Fruit fly (Drosophila melanogaster) whole organism, embryonic: ENCODE data around the gene Ltn1.

Source experiments
- ATbp ChIP-seq: fragments of 200-800 bp; sonication (Bioruptor generic); optimal IDR thresholded peaks from 2 replicates; lab custom pipeline; 2017; ENCODE audit warnings: missing biosample characterization, mild to moderate bottlenecking, missing genetic modification characterization, missing genetic modification reagents
- Blimp-1 ChIP-seq: fragments of 200-800 bp; sonication (Bioruptor generic); optimal IDR thresholded peaks from 3 replicates; lab custom pipeline; 2018; ENCODE audit warnings: missing biosample characterization, missing genetic modification characterization, mild to moderate bottlenecking, moderate library complexity, missing genetic modification reagents
- CG11085 ChIP-seq: fragments of 200-800 bp; sonication (Bioruptor generic); IDR thresholded peaks from 2 replicates; pipeline ENCODE4 v1.3.6; 2022; ENCODE audit warnings: missing biosample characterization, missing genetic modification characterization
- CG11093 ChIP-seq: fragments of 200-800 bp; sonication (Bioruptor generic); IDR thresholded peaks from 3 replicates; pipeline ENCODE4 v1.3.6; 2022; ENCODE audit warnings: missing biosample characterization, missing genetic modification characterization
- CG11695 ChIP-seq: fragments of 200-800 bp; sonication (Bioruptor generic); IDR thresholded peaks from 3 replicates; pipeline ENCODE4 v1.3.6; 2022; ENCODE audit warnings: missing biosample characterization, missing genetic modification characterization
- CG12155 ChIP-seq: fragments of 200-800 bp; sonication (Bioruptor generic); optimal IDR thresholded peaks from 3 replicates; lab custom pipeline; 2016; ENCODE audit warnings: missing biosample characterization, missing genetic modification characterization
- CG13424 ChIP-seq: fragments of 200-800 bp; sonication (Bioruptor generic); optimal IDR thresholded peaks from 2 replicates; lab custom pipeline; 2019; ENCODE audit warnings: missing biosample characterization, mild to moderate bottlenecking, missing genetic modification characterization, moderate library complexity
- CG14667 ChIP-seq: fragments of 200-800 bp; sonication (Bioruptor generic); IDR thresholded peaks from 2 replicates; pipeline ENCODE4 v1.3.6; 2022; ENCODE audit warnings: missing biosample characterization, missing genetic modification characterization
- CG17802 ChIP-seq: fragments of 200-800 bp; sonication (Bioruptor generic); optimal IDR thresholded peaks from 2 replicates; lab custom pipeline; 2018; ENCODE audit warnings: missing biosample characterization, mild to moderate bottlenecking, missing genetic modification characterization, moderate library complexity
- CG1832 ChIP-seq: fragments of 200-800 bp; sonication (Bioruptor generic); optimal IDR thresholded peaks from 2 replicates; lab custom pipeline; 2017; ENCODE audit warnings: missing biosample characterization, mild to moderate bottlenecking, missing genetic modification characterization, inconsistent platforms
- CG2712 ChIP-seq: fragments of 200-800 bp; optimal IDR thresholded peaks from 3 replicates; lab custom pipeline; 2019; ENCODE audit warnings: missing biosample characterization, mild to moderate bottlenecking, missing genetic modification characterization, moderate library complexity
- CG30020 ChIP-seq: fragments of 200-800 bp; optimal IDR thresholded peaks from 2 replicates; lab custom pipeline; 2019; ENCODE audit warnings: missing biosample characterization, mild to moderate bottlenecking, missing genetic modification characterization, moderate library complexity
- CG32532 ChIP-seq: fragments of 200-800 bp; sonication (Bioruptor generic); IDR thresholded peaks from 2 replicates; pipeline ENCODE4 v1.3.6; 2022; ENCODE audit warnings: missing biosample characterization, missing genetic modification characterization
- CG32772 ChIP-seq: fragments of 200-800 bp; sonication (Bioruptor generic); IDR thresholded peaks from 2 replicates; pipeline ENCODE4 v1.3.6; 2022; ENCODE audit warnings: missing biosample characterization, missing genetic modification characterization
- CG3407 ChIP-seq: fragments of 200-800 bp; sonication (Bioruptor generic); optimal IDR thresholded peaks from 2 replicates; lab custom pipeline; 2018; ENCODE audit warnings: missing biosample characterization, mild to moderate bottlenecking, missing genetic modification characterization
- CG7271 ChIP-seq: fragments of 200-800 bp; sonication (Bioruptor generic); optimal IDR thresholded peaks from 2 replicates; lab custom pipeline; 2018; ENCODE audit warnings: missing biosample characterization, mild to moderate bottlenecking, missing genetic modification characterization, moderate library complexity
- CG7786 ChIP-seq: fragments of 200-800 bp; sonication (Bioruptor generic); optimal IDR thresholded peaks from 2 replicates; lab custom pipeline; 2016; ENCODE audit warnings: missing biosample characterization, missing genetic modification characterization
- CG7928 ChIP-seq: fragments of 200-800 bp; sonication (Bioruptor generic); optimal IDR thresholded peaks from 2 replicates; lab custom pipeline; 2017; ENCODE audit warnings: missing biosample characterization, mild to moderate bottlenecking, missing genetic modification characterization
- CG8944 ChIP-seq: fragments of 200-800 bp; sonication (Bioruptor generic); optimal IDR thresholded peaks from 3 replicates; lab custom pipeline; 2016; ENCODE audit warnings: missing biosample characterization, missing genetic modification characterization
- CG9876 ChIP-seq: fragments of 200-800 bp; sonication (Bioruptor generic); optimal IDR thresholded peaks from 2 replicates; lab custom pipeline; 2016; ENCODE audit warnings: missing biosample characterization, missing genetic modification characterization
- D19B ChIP-seq: fragments of 200-800 bp; sonication (Bioruptor generic); optimal IDR thresholded peaks from 2 replicates; lab custom pipeline; 2017; ENCODE audit warnings: missing biosample characterization, mild to moderate bottlenecking, missing genetic modification characterization
- Dfd ChIP-seq, 2 experiments: fragments of >200 bp; optimal IDR thresholded peaks; 2 replicates each; lab custom pipeline; 2017; ENCODE audit warnings: missing biosample characterization in 2 of 2, missing genetic modification characterization in 2 of 2
- Fer1 ChIP-seq: fragments of 200-800 bp; sonication (Bioruptor generic); optimal IDR thresholded peaks from 2 replicates; lab custom pipeline; 2017; ENCODE audit warnings: missing biosample characterization, mild to moderate bottlenecking, missing genetic modification characterization
- Gsc ChIP-seq: fragments of 200-800 bp; sonication (Bioruptor generic); IDR thresholded peaks from 2 replicates; pipeline ENCODE4 v1.3.6; 2022; ENCODE audit warnings: missing biosample characterization, missing genetic modification characterization
- Gug ChIP-seq: fragments of 200-800 bp; sonication (Bioruptor generic); IDR thresholded peaks from 4 replicates; pipeline ENCODE4 v1.3.6; 2022; ENCODE audit warnings: missing biosample characterization, missing genetic modification characterization
- H2.0 ChIP-seq: fragments of 200-800 bp; sonication (Bioruptor generic); IDR thresholded peaks from 2 replicates; pipeline ENCODE4 v1.3.6; 2022; ENCODE audit warnings: missing biosample characterization, missing genetic modification characterization
- Hsf ChIP-seq: fragments of 200-800 bp; sonication (Bioruptor generic); optimal IDR thresholded peaks from 3 replicates; lab custom pipeline; 2016; ENCODE audit warnings: missing biosample characterization, missing genetic modification characterization
- Lim3 ChIP-seq: fragments of 200-800 bp; sonication (Bioruptor generic); IDR thresholded peaks from 2 replicates; pipeline ENCODE4 v1.3.6; 2022; ENCODE audit warnings: missing biosample characterization, missing genetic modification characterization
- NFAT ChIP-seq: fragments of 200-800 bp; sonication (Bioruptor generic); IDR thresholded peaks from 2 replicates; pipeline ENCODE4 v1.3.6; 2022; ENCODE audit warnings: missing biosample characterization, missing genetic modification characterization
- Nf-YB ChIP-seq: fragments of 200-800 bp; sonication (Bioruptor generic); optimal IDR thresholded peaks from 3 replicates; lab custom pipeline; 2019; ENCODE audit warnings: missing biosample characterization, mild to moderate bottlenecking, missing genetic modification characterization, moderate library complexity
- Usf ChIP-seq: fragments of 200-800 bp; sonication (Bioruptor generic); optimal IDR thresholded peaks from 2 replicates; lab custom pipeline; 2017; ENCODE audit warnings: missing genotype, missing biosample characterization, missing genetic modification characterization
- Xbp1 ChIP-seq: fragments of 200-800 bp; sonication (Bioruptor generic); optimal IDR thresholded peaks from 3 replicates; lab custom pipeline; 2016; ENCODE audit warnings: missing biosample characterization, mild to moderate bottlenecking, missing genetic modification characterization
- abd-A ChIP-seq: fragments of 200-800 bp; sonication (Bioruptor generic); optimal IDR thresholded peaks from 3 replicates; lab custom pipeline; 2019; ENCODE audit warnings: missing biosample characterization, mild to moderate bottlenecking, missing genetic modification characterization, moderate library complexity
- crol ChIP-seq: fragments of 200-800 bp; sonication (Bioruptor generic); IDR thresholded peaks from 2 replicates; pipeline ENCODE4 v1.3.6; 2022; ENCODE audit warnings: missing biosample characterization, missing genetic modification characterization
- fd64A ChIP-seq: fragments of 200-800 bp; sonication (Bioruptor generic); optimal IDR thresholded peaks from 3 replicates; lab custom pipeline; 2018; ENCODE audit warnings: missing biosample characterization, mild to moderate bottlenecking, missing genetic modification characterization
- gro ChIP-seq: fragments of 200-800 bp; sonication (Bioruptor generic); optimal IDR thresholded peaks from 2 replicates; lab custom pipeline; 2016; ENCODE audit warnings: missing biosample characterization, missing genetic modification characterization
- gsb-n ChIP-seq: fragments of 200-800 bp; sonication (Bioruptor generic); optimal IDR thresholded peaks from 3 replicates; lab custom pipeline; 2018; ENCODE audit warnings: missing biosample characterization, mild to moderate bottlenecking, missing genetic modification characterization
- jigr1 ChIP-seq: fragments of 200-800 bp; sonication (Bioruptor generic); IDR thresholded peaks from 3 replicates; pipeline ENCODE4 v1.3.6; 2022; ENCODE audit warnings: missing biosample characterization, missing genetic modification characterization
- jing ChIP-seq: fragments of 200-800 bp; sonication (Bioruptor generic); optimal IDR thresholded peaks from 2 replicates; lab custom pipeline; 2018; ENCODE audit warnings: missing biosample characterization, mild to moderate bottlenecking, missing genetic modification characterization
- lola ChIP-seq, 3 experiments: fragments of >200 bp in 2 of 3; fragments of 200-800 bp in 1 of 3; sonication (Bioruptor generic) in 1 of 3; optimal IDR thresholded peaks; 2 replicates each; lab custom pipeline; 2017 to 2019; ENCODE audit warnings: missing biosample characterization in 3 of 3, missing genetic modification characterization in 3 of 3, mild to moderate bottlenecking in 1 of 3, moderate library complexity in 1 of 3
- ranshi ChIP-seq: fragments of 200-800 bp; sonication (Bioruptor generic); IDR thresholded peaks from 2 replicates; pipeline ENCODE4 v1.3.6; 2022; ENCODE audit warnings: missing biosample characterization, missing genetic modification characterization
- sens ChIP-seq: fragments of 200-800 bp; sonication (Bioruptor generic); peaks from one replicate; lab custom pipeline; 2016; ENCODE audit warnings: missing biosample characterization, missing genetic modification characterization
- sisA ChIP-seq: fragments of 200-800 bp; sonication (Bioruptor generic); IDR thresholded peaks from 2 replicates; pipeline ENCODE4 v1.3.6; 2022; ENCODE audit warnings: missing biosample characterization, missing genetic modification characterization
- tap ChIP-seq: fragments of 200-800 bp; optimal IDR thresholded peaks from 3 replicates; lab custom pipeline; 2019; ENCODE audit warnings: missing biosample characterization, mild to moderate bottlenecking, missing genetic modification characterization, moderate library complexity
- unpg ChIP-seq: fragments of 200-800 bp; sonication (Bioruptor generic); optimal IDR thresholded peaks from 3 replicates; lab custom pipeline; 2018; ENCODE audit warnings: missing biosample characterization, mild to moderate bottlenecking, missing genetic modification characterization, moderate library complexity
- wdn ChIP-seq: fragments of 200-800 bp; sonication (Bioruptor generic); IDR thresholded peaks from 2 replicates; pipeline ENCODE4 v1.3.6; 2022; ENCODE audit warnings: missing biosample characterization, missing genetic modification characterization
- wor ChIP-seq: fragments of 200-800 bp; sonication (Bioruptor generic); IDR thresholded peaks from 2 replicates; pipeline ENCODE4 v1.3.6; 2022; ENCODE audit warnings: missing biosample characterization, missing genetic modification characterization
- zf30C ChIP-seq: fragments of 200-800 bp; sonication (Bioruptor generic); optimal IDR thresholded peaks from 3 replicates; lab custom pipeline; 2018; ENCODE audit warnings: missing biosample characterization, mild to moderate bottlenecking, missing genetic modification characterization

Gene Ltn1

DNA sequence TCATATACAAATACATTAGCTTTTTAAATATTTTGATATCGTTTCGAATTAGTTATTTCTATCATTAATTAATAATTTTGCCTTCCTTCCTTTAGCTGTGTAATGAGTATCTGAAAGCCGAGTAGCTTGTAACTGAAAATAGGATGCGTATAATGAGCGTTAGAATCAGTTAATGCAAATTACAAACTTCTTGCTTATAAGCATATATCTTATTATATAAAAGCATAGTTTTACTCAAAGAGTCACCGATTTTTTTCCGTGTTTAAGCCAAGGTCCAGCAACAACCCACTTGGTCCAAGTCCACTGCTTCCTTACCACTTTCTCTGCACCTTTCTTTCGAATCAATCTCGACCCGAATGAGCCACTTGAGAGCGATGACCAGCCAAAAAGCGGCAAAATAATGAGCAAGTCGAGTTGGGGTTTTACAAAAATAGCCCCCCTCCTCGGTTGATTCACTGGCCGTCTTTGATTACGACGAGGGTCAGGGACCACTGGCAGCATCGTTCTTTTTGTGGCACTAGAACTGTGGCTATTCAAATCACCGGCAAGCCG, 3.9 kb upstream of the Ltn1 start:
- TF ChIP-seq wor (GFP tag; lab: Robert Waterston, UW) (no peak), Usf (GFP tag; lab: Kevin White, UChicago) (no peak), zf30C (GFP tag; lab: Kevin White, UChicago) (peak; percentile 20), ranshi (no peak), Lim3 (no peak), Fer1 (GFP tag; lab: Kevin White, UChicago) (no peak), gro (GFP tag; lab: Kevin White, UChicago) (no peak), lola (GFP tag; optimal IDR thresholded peaks at IDR 0.05; lab: Kevin White, UChicago) (peak in 1 of 3 experiments; percentile 14), ATbp (GFP tag; lab: Kevin White, UChicago) (no peak), CG11695 (GFP tag; lab: Robert Waterston, UW) (no peak), Blimp-1 (GFP tag; lab: Kevin White, UChicago) (peak; percentile 44), jigr1 (GFP tag; lab: Robert Waterston, UW) (no peak), CG1832 (GFP tag; lab: Kevin White, UChicago) (no peak), sens (GFP tag; lab: Kevin White, UChicago) (peak; percentile 50), CG14667 (GFP tag; lab: Robert Waterston, UW) (no peak), CG11093 (GFP tag; lab: Robert Waterston, UW) (no peak), Dfd (GFP tag; optimal IDR thresholded peaks at IDR 0.05; lab: Kevin White, UChicago) (no peak), CG32532 (GFP tag; lab: Robert Waterston, UW) (no peak), CG17802 (tag; lab: Kevin White, UChicago) (no peak), sisA (GFP tag; lab: Robert Waterston, UW) (no peak), CG32772 (no peak), Nf-YB (GFP tag; lab: Kevin White, UChicago) (peak; percentile 2), CG12155 (no peak), Gsc (GFP tag; lab: Robert Waterston, UW) (no peak), NFAT (GFP tag; lab: Robert Waterston, UW) (no peak)

DNA sequence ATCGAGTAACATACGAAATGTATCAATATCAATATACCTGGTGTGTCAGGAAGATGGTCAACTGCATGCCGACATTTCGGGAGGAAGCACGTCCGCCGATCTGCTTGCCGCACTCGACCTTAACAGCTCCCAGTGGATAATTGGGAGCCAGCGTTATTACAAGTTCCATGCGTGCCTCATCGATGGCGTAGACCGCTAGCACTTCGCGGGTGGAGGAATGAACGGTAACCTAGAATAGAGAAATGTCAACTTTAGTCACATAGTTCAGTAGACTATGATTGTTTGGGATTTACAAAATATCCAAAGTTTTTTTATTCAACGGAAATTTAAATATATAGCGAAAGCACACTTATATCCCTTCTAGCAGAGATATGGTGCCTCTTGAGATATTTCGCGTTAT, 7.3 kb downstream of the Ltn1 start, which contains the start of the genes CG46435 and Rcd7:
TSS of gene CG46435 (plus strand) at position 301 of the 400 bp plus-strand sequence.
TSS of gene Rcd7 (plus strand) at position 301 of the 400 bp plus-strand sequence.
- TF ChIP-seq Usf (GFP tag; lab: Kevin White, UChicago), result no peak
- TF ChIP-seq Gug (GFP tag; lab: Robert Waterston, UW), result no peak
- TF ChIP-seq tap (tag; lab: Kevin White, UChicago), result no peak
- TF ChIP-seq CG7786 (GFP tag; lab: Kevin White, UChicago), result no peak
- no peak for TF ChIP-seq Xbp1
- TF ChIP-seq gsb-n (tag; lab: Kevin White, UChicago), result no peak
- TF ChIP-seq Hsf (GFP tag; lab: Kevin White, UChicago), result no peak
- no peak for TF ChIP-seq fd64A (GFP tag; lab: Kevin White, UChicago)
- no peak for TF ChIP-seq CG9876 (GFP tag; lab: Kevin White, UChicago)

DNA sequence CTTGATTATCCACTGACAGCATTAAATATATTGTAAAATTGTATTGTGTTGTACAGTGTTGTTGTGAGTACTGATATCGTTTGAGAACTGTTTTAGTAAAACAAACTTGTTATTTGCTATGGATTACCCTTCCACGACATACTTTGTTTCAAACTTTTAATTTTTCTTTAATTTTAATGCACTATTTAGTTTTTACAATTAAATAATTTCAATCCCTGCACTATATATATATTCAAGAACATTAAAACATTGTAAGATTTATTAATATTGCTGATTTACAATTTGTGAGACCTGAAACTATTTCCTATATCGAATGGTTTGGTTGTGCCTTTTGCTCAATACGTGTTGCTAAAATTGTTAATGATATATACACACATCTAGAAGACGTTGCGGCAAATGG, 8.0 kb downstream of the Ltn1 start, which contains the start of the genes CG46434 and Dred:
TSS of gene CG46434 (minus strand) at position 101 of the 400 bp plus-strand sequence.
TSS of gene Dred (minus strand) at position 101 of the 400 bp plus-strand sequence.
- TF ChIP-seq wdn (GFP tag; lab: Robert Waterston, UW) (no peak), CG7928 (GFP tag; lab: Kevin White, UChicago) (no peak), CG11085 (no peak), CG2712 (tag; lab: Kevin White, UChicago) (no peak), jing (GFP tag; lab: Kevin White, UChicago) (no peak), gsb-n (tag; lab: Kevin White, UChicago) (no peak), CG30020 (no peak), CG3407 (GFP tag; lab: Kevin White, UChicago) (no peak), CG17802 (tag; lab: Kevin White, UChicago) (no peak), CG8944 (GFP tag; lab: Kevin White, UChicago) (no peak), crol (no peak), CG7271 (no peak), D19B (no peak), unpg (no peak), H2.0 (no peak), abd-A (no peak), CG13424 (tag; lab: Kevin White, UChicago) (no peak)
- TF ChIP-seq, all 482 proteins: peak for 0
